Worm (Caenorhabditis elegans): ENCODE measurements around the gene Y46G5A.28.

Y46G5A.28 gene

DNA sequence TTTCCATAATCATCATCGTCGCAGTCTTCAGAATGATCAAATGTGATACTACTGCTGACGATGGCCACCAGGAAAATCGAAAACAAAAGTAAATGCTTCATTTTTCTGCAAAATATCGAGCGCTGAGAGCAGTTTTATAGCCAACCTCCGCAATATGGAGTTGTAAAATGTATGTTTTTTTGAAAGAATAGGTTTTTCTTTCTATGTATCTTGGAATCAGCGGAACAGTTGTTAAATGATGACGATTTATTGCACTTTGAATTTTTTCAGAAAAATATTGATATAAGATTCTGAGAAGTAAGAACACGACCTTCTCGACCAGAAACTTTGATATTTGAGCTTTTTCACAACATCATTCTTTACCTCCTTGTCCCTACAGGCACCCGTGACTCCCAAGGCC, 21.4 kb upstream of the Y46G5A.28 start, which contains the start of gene Y46G5A.23:
Gene Y46G5A.23 (minus strand): TSS at position 101 of the 400 bp plus-strand sequence.
- no peak for TF ChIP-seq hmbx-1 (tag; optimal IDR thresholded peaks at IDR 0.05)
- TF ChIP-seq F13C5.2 (tag; optimal IDR thresholded peaks at IDR 0.05), result no peak
- TF ChIP-seq pes-1 (GFP tag; IDR thresholded peaks at IDR 0.05), result no peak
- TF ChIP-seq hmg-4 (GFP tag; optimal IDR thresholded peaks at IDR 0.05), result no peak
- TF ChIP-seq tbx-11 (GFP tag; IDR thresholded peaks at IDR 0.05), result no peak
- TF ChIP-seq tbx-37 (GFP tag; conservative IDR thresholded peaks at IDR 0.05), result no peak
- no peak for TF ChIP-seq ets-7 (tag; optimal IDR thresholded peaks at IDR 0.05)
- TF ChIP-seq aly-1 (tag; optimal IDR thresholded peaks at IDR 0.05), result no peak

DNA sequence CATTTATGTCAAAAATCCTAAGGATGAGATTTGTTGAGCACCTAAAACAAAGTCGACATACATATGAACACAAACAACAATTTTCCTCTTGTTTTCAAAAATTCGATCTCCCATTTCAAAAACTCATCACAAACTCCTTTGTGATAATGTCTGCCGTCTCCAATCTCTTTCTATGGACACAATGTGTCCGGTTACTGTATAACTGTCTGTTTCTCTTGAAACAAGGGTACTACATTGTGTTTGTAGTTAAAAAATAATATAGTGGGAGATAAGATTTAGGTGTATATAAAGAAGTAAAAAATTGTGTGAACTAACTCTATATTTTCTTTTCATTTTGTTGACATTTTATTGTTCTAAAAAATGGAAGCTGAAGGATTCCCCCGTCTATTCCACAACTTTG, 19.9 kb upstream of the Y46G5A.28 start, which contains the start of gene bcmo-1:
Gene bcmo-1 (plus strand): TSS at position 330 of the 400 bp plus-strand sequence.
- TF ChIP-seq tbx-11 (GFP tag; IDR thresholded peaks at IDR 0.05), result no peak
- TF ChIP-seq flt-1 (GFP tag; IDR thresholded peaks at IDR 0.05), result no peak
- TF ChIP-seq hmbx-1 (tag; optimal IDR thresholded peaks at IDR 0.05), result no peak

ce11 chrII:12840057-12840456, 10.2 kb upstream of the Y46G5A.28 start, which contains the start of gene lgc-35:
Gene lgc-35 (minus strand): TSS chrII:12840157.
- no peak for TF ChIP-seq ceh-36 (tag; optimal IDR thresholded peaks at IDR 0.05)
- TF ChIP-seq sea-1 (GFP tag; conservative IDR thresholded peaks at IDR 0.05), result no peak
- TF ChIP-seq hmg-4 (GFP tag; optimal IDR thresholded peaks at IDR 0.05), result no peak
- TF ChIP-seq tbx-11 (GFP tag; IDR thresholded peaks at IDR 0.05), result no peak
- TF ChIP-seq ceh-13 (GFP tag; optimal IDR thresholded peaks at IDR 0.05), result no peak

- TF ChIP-seq ceh-13 (GFP tag; optimal IDR thresholded peaks at IDR 0.05) (no peak), tra-4 (tag; optimal IDR thresholded peaks at IDR 0.05) (no peak), tbx-37 (GFP tag; conservative IDR thresholded peaks at IDR 0.05) (no peak), sea-1 (GFP tag; conservative IDR thresholded peaks at IDR 0.05) (no peak), hmg-4 (GFP tag; optimal IDR thresholded peaks at IDR 0.05) (no peak), hnd-1 (tag; optimal IDR thresholded peaks at IDR 0.05) (no peak), aly-1 (tag; optimal IDR thresholded peaks at IDR 0.05) (no peak), hmbx-1 (tag; optimal IDR thresholded peaks at IDR 0.05) (no peak)
Observed at ce11 chrII:12847736-12848135, 2.5 kb upstream of the Y46G5A.28 start, which contains the start of gene pes-10. Gene pes-10 (minus strand): TSS chrII:12847836.

DNA sequence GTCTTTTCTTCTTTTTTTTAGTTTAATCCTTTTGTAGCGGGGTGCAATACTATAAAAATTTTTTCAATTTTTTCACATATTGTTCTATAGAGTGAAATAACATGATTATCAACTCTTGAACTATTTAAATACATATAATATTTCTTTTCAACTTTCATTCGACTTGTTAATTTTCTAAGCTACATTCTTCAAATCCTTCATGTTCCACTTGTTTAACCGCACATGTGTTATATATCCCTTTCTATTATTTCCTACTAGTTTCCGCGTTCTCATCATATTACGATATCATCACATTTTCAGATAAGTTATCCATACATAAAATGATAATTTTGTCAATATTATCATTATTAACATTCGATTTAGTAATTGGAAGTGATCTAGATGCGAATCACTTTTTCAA, 5.7 kb downstream of the Y46G5A.28 start, which contains the start of gene Y46G5A.29:
Gene Y46G5A.29 (plus strand): TSS at position 301 of the 400 bp plus-strand sequence.
- TF ChIP-seq hmg-4 (GFP tag; optimal IDR thresholded peaks at IDR 0.05), result no peak
- no peak for TF ChIP-seq F13C5.2 (tag; optimal IDR thresholded peaks at IDR 0.05)
- no peak for TF ChIP-seq pes-1 (GFP tag; IDR thresholded peaks at IDR 0.05)
- TF ChIP-seq ceh-36 (tag; optimal IDR thresholded peaks at IDR 0.05), result no peak
- no peak for TF ChIP-seq hmbx-1 (tag; optimal IDR thresholded peaks at IDR 0.05)
- TF ChIP-seq tbx-11 (GFP tag; IDR thresholded peaks at IDR 0.05), result no peak
- TF ChIP-seq ama-1 (optimal IDR thresholded peaks at IDR 0.05), result no peak
- no peak for TF ChIP-seq ceh-13 (GFP tag; optimal IDR thresholded peaks at IDR 0.05)

DNA sequence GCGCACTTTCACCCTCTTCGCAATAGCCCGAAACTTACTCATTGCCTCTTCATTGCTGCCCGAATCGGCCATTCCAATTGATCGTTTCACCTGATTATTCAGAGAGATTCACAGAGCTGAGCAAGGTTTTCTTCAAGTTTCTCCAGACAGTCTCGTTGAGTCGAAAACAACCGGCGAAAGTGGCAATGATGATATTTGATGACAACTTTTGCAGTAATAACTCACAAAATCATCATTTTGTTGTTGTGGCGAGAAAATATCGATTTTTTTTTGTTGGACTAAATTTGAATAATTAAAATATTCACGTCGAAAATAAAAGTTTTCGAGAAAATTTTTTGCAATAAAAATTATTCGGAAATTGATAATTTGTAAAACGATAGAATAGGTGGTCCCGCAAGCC, 15.4 kb downstream of the Y46G5A.28 start, which contains the start of gene snf-5:
Gene snf-5 (minus strand): TSS at position 182 of the 400 bp plus-strand sequence.
- TF ChIP-seq aly-1 (tag; optimal IDR thresholded peaks at IDR 0.05) (no peak), pes-1 (GFP tag; IDR thresholded peaks at IDR 0.05) (no peak), hmg-4 (GFP tag; optimal IDR thresholded peaks at IDR 0.05) (no peak), hnd-1 (tag; optimal IDR thresholded peaks at IDR 0.05) (no peak), sea-1 (GFP tag; conservative IDR thresholded peaks at IDR 0.05) (no peak), hmbx-1 (tag; optimal IDR thresholded peaks at IDR 0.05) (no peak), tbx-37 (GFP tag; conservative IDR thresholded peaks at IDR 0.05) (no peak), ets-7 (tag; optimal IDR thresholded peaks at IDR 0.05) (no peak), scrt-1 (GFP tag; IDR thresholded peaks at IDR 0.05) (no peak), tra-4 (tag; optimal IDR thresholded peaks at IDR 0.05) (no peak)

ce11 chrII:12866079-12866478, 15.8 kb downstream of the Y46G5A.28 start:
- TF ChIP-seq ama-1 (optimal IDR thresholded peaks at IDR 0.05), result no peak
- TF ChIP-seq hmg-4 (GFP tag; optimal IDR thresholded peaks at IDR 0.05), result no peak
- TF ChIP-seq scrt-1 (GFP tag; IDR thresholded peaks at IDR 0.05), result no peak
- TF ChIP-seq tbx-37 (GFP tag; conservative IDR thresholded peaks at IDR 0.05), result no peak
- TF ChIP-seq aly-1 (tag; optimal IDR thresholded peaks at IDR 0.05), result no peak
- no peak for TF ChIP-seq sea-1 (GFP tag; conservative IDR thresholded peaks at IDR 0.05)
- no peak for TF ChIP-seq B0310.2 (tag; optimal IDR thresholded peaks at IDR 0.05)
- TF ChIP-seq ceh-36 (tag; optimal IDR thresholded peaks at IDR 0.05), result no peak
- TF ChIP-seq F13C5.2 (tag; optimal IDR thresholded peaks at IDR 0.05), result no peak
- TF ChIP-seq tbx-11 (GFP tag; IDR thresholded peaks at IDR 0.05), result no peak
- TF ChIP-seq flt-1 (GFP tag; IDR thresholded peaks at IDR 0.05), result no peak
- TF ChIP-seq hnd-1 (tag; optimal IDR thresholded peaks at IDR 0.05), result no peak
- no peak for TF ChIP-seq hmbx-1 (tag; optimal IDR thresholded peaks at IDR 0.05)
- TF ChIP-seq tra-4 (tag; optimal IDR thresholded peaks at IDR 0.05), result no peak
- TF ChIP-seq pes-1 (GFP tag; IDR thresholded peaks at IDR 0.05), result no peak
- no peak for TF ChIP-seq ceh-13 (GFP tag; optimal IDR thresholded peaks at IDR 0.05)
- no peak for TF ChIP-seq ets-7 (tag; optimal IDR thresholded peaks at IDR 0.05)

DNA sequence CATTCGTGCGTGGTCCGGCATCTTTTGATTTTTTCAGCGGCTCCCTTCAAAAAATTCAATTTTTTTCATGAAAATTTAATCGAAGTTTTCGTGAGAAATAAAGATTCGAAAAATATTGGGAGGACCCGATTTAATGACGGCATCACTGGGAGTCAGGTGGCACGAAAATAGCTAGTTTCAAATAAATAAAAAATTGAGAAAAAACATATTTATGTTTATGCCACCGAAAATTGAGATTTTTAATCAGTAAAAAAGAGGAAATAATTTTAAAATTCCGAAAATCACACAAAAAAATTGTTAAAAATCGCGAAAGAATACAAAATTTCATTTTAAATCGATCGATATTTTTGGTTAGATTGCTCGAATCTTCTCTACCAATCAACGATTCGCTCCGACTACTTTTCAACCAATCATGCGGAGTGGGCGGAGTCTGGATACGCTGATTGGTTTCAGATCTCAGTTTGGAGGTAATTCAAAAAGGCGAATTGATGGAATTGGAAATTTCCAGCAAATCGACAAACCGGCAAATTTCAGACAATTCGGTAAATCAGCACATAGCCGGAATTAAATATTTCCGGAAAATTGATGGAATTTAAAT, 27.9 kb downstream of the Y46G5A.28 start, which contains the start of gene gsy-1:
Gene gsy-1 (minus strand): TSS at position 51 of the 598 bp plus-strand sequence.
- TF ChIP-seq scrt-1 (GFP tag; IDR thresholded peaks at IDR 0.05), result no peak
- TF ChIP-seq ets-7 (tag; optimal IDR thresholded peaks at IDR 0.05), result no peak
- no peak for TF ChIP-seq F13C5.2 (tag; optimal IDR thresholded peaks at IDR 0.05)
- TF ChIP-seq hmbx-1 (tag; optimal IDR thresholded peaks at IDR 0.05), result no peak
- no peak for TF ChIP-seq ama-1 (optimal IDR thresholded peaks at IDR 0.05)
- no peak for TF ChIP-seq sea-1 (GFP tag; conservative IDR thresholded peaks at IDR 0.05)
- no peak for TF ChIP-seq aly-1 (tag; optimal IDR thresholded peaks at IDR 0.05)
- TF ChIP-seq ceh-13 (GFP tag; optimal IDR thresholded peaks at IDR 0.05), result no peak
- TF ChIP-seq flt-1 (GFP tag; IDR thresholded peaks at IDR 0.05), result no peak
- no peak for TF ChIP-seq ceh-36 (tag; optimal IDR thresholded peaks at IDR 0.05)
- TF ChIP-seq tbx-37 (GFP tag; conservative IDR thresholded peaks at IDR 0.05), result no peak
- TF ChIP-seq hnd-1 (tag; optimal IDR thresholded peaks at IDR 0.05), result no peak
- TF ChIP-seq tra-4 (tag; optimal IDR thresholded peaks at IDR 0.05), result no peak
- no peak for TF ChIP-seq B0310.2 (tag; optimal IDR thresholded peaks at IDR 0.05)
- TF ChIP-seq tbx-11 (GFP tag; IDR thresholded peaks at IDR 0.05), result no peak

All from whole organism, early embryonic.